Worm (Caenorhabditis elegans) whole organism, L2 larva: ENCODE data around the gene nspc-14.

Experiments
- elt-1 ChIP-seq: fragments of 150-350 bp; optimal IDR thresholded peaks from 2 replicates; lab custom pipeline; 2014; ENCODE audit warnings: missing biosample characterization, missing genetic modification characterization
- nhr-237 ChIP-seq: fragments of 150-350 bp; optimal IDR thresholded peaks from 2 replicates; lab custom pipeline; 2014; ENCODE audit warnings: missing biosample characterization, missing genetic modification characterization

- TF ChIP-seq nhr-237 (tag; lab: Kevin White, UChicago), result no peak
- TF ChIP-seq elt-1, result no peak
Measured at ce11 chrX:12406592-12406991, 47.7 kb upstream of the nspc-14 start.
